Worm (Caenorhabditis elegans): ENCODE results near the gene sra-36.
A peak's percentile ranks its signal among the peaks of the same experiment; 100 is the strongest.

- TF ChIP-seq pha-4 (tag; optimal IDR thresholded peaks at IDR 0.05) (no peak), nhr-237 (tag; optimal IDR thresholded peaks at IDR 0.05) (no peak), lin-32 (GFP tag; optimal IDR thresholded peaks at IDR 0.05) (no peak), nhr-76 (tag; optimal IDR thresholded peaks at IDR 0.05) (no peak), unc-39 (tag; optimal IDR thresholded peaks at IDR 0.05) (no peak), unc-62 (GFP tag; optimal IDR thresholded peaks at IDR 0.05) (no peak), zip-8 (tag; optimal IDR thresholded peaks at IDR 0.05) (no peak), elt-1 (tag; optimal IDR thresholded peaks at IDR 0.05; ENCODE audit: borderline replicate concordance, insufficient read depth) (no peak), snpc-4 (tag; optimal IDR thresholded peaks at IDR 0.05) (no peak), nhr-12 (tag; optimal IDR thresholded peaks at IDR 0.05) (no peak), lin-13 (tag; optimal IDR thresholded peaks at IDR 0.05) (no peak), ces-1 (GFP tag; optimal IDR thresholded peaks at IDR 0.05) (peak; percentile 85), elt-3 (tag; optimal IDR thresholded peaks at IDR 0.05) (no peak)
Observed at ce11 chrII:4506552-4507291, 33.8 kb downstream of the sra-36 start.

Data from whole organism, mixed stage, embryonic.